Worm (Caenorhabditis elegans) whole organism, young adult: ENCODE results near the gene F58A4.2.

ENCODE experiments used
- B0035.1 ChIP-seq: sonication (generic microtip); optimal IDR thresholded peaks from 2 replicates; lab custom pipeline; 2016; ENCODE audit warnings: missing genetic modification characterization, mild to moderate bottlenecking, missing compliant biosample characterization, missing genotype, missing genetic modification reagents
- C17E4.6 ChIP-seq: fragments of 200-800 bp; sonication (Bioruptor generic); IDR thresholded peaks from 2 replicates; pipeline ENCODE4 v1.3.6; 2022; ENCODE audit warnings: missing genetic modification reagents, missing genetic modification characterization, missing compliant biosample characterization
- F33H1.4 ChIP-seq: fragments of 200-800 bp; sonication (Bioruptor generic); IDR thresholded peaks from 2 replicates; pipeline ENCODE4 v1.3.6; 2022; ENCODE audit warnings: missing genetic modification reagents, missing genetic modification characterization, missing compliant biosample characterization
- F49E8.2 ChIP-seq: sonication (generic microtip); optimal IDR thresholded peaks from 3 replicates; lab custom pipeline; 2017; ENCODE audit warnings: missing genetic modification characterization, mild to moderate bottlenecking, missing compliant biosample characterization, antibody characterized with exemption, moderate library complexity; ENCODE audit not compliant: insufficient read depth
- F57C9.4 ChIP-seq: sonication (generic microtip); optimal IDR thresholded peaks from 2 replicates; lab custom pipeline; 2017; ENCODE audit warnings: mild to moderate bottlenecking, missing genetic modification characterization, missing compliant biosample characterization
- T26A5.8 ChIP-seq: sonication (generic microtip); optimal IDR thresholded peaks from 2 replicates; lab custom pipeline; 2016; ENCODE audit warnings: missing genetic modification characterization, missing compliant biosample characterization
- ZK185.1 ChIP-seq: sonication (generic microtip); optimal IDR thresholded peaks from 2 replicates; lab custom pipeline; 2016; ENCODE audit warnings: mild to moderate bottlenecking, missing genetic modification characterization, missing compliant biosample characterization; ENCODE audit not compliant: poor library complexity, severe bottlenecking
- attf-5 ChIP-seq: fragments of 200-800 bp; sonication (Bioruptor generic); optimal IDR thresholded peaks from 2 replicates; lab custom pipeline; 2018; ENCODE audit warnings: mild to moderate bottlenecking, missing genetic modification characterization, missing compliant biosample characterization
- ceh-79 ChIP-seq: sonication (generic microtip); optimal IDR thresholded peaks from 2 replicates; lab custom pipeline; 2017; ENCODE audit warnings: mild to moderate bottlenecking, missing genetic modification characterization, missing compliant biosample characterization
- die-1 ChIP-seq: sonication (generic microtip); optimal IDR thresholded peaks from 2 replicates; lab custom pipeline; 2016; ENCODE audit warnings: missing genotype, mild to moderate bottlenecking, missing genetic modification characterization, missing compliant biosample characterization
- dox-1 ChIP-seq: fragments of 200-800 bp; sonication (Bioruptor generic); IDR thresholded peaks from 2 replicates; pipeline ENCODE4 v1.3.6; 2022; ENCODE audit warnings: missing genetic modification reagents, missing genetic modification characterization, missing compliant biosample characterization
- dpl-1 ChIP-seq: fragments of 150-350 bp; optimal IDR thresholded peaks from 2 replicates; lab custom pipeline; 2014; ENCODE audit warnings: missing biosample characterization, missing genetic modification reagents, missing genetic modification characterization
- efl-1 ChIP-seq: fragments of 150-350 bp; optimal IDR thresholded peaks from 2 replicates; lab custom pipeline; 2014; ENCODE audit warnings: missing biosample characterization, missing genetic modification reagents, missing genetic modification characterization
- ets-4 ChIP-seq: fragments of 200-800 bp; sonication (Bioruptor generic); optimal IDR thresholded peaks from 2 replicates; lab custom pipeline; 2018; ENCODE audit warnings: mild to moderate bottlenecking, missing genetic modification characterization, missing compliant biosample characterization
- him-1 ChIP-seq: sonication (generic microtip); optimal IDR thresholded peaks from 2 replicates; lab custom pipeline; 2016; ENCODE audit warnings: missing genotype, missing genetic modification reagents, missing genetic modification characterization, missing compliant biosample characterization
- hmg-20 ChIP-seq: fragments of 200-800 bp; sonication (Bioruptor generic); IDR thresholded peaks from 2 replicates; pipeline ENCODE4 v1.3.6; 2022; ENCODE audit warnings: missing genetic modification reagents, missing genetic modification characterization, missing compliant biosample characterization
- let-607 ChIP-seq, 2 experiments: fragments of 200-800 bp in 1 of 2; sonication (Bioruptor generic) in 1 of 2; sonication (generic microtip) in 1 of 2; optimal IDR thresholded peaks; 2 replicates each; lab custom pipeline; 2016 to 2018; ENCODE audit warnings: mild to moderate bottlenecking in 2 of 2, missing compliant biosample characterization in 2 of 2, missing genetic modification characterization in 2 of 2, moderate library complexity in 2 of 2, missing genotype in 1 of 2
- lsl-1 ChIP-seq: fragments of 200-800 bp; sonication (Bioruptor generic); optimal IDR thresholded peaks from 2 replicates; lab custom pipeline; 2018; ENCODE audit warnings: mild to moderate bottlenecking, missing genetic modification characterization, moderate library complexity, missing compliant biosample characterization
- madf-6 ChIP-seq: fragments of 200-800 bp; sonication (Bioruptor generic); IDR thresholded peaks from 2 replicates; pipeline ENCODE4 v1.3.6; 2022; ENCODE audit warnings: missing genetic modification reagents, missing genetic modification characterization, missing compliant biosample characterization
- madf-8 ChIP-seq: fragments of 200-800 bp; sonication (Bioruptor generic); conservative IDR thresholded peaks from 2 replicates; pipeline ENCODE4 v1.3.6; 2022; ENCODE audit warnings: missing genetic modification reagents, missing genetic modification characterization, missing compliant biosample characterization
- mel-28 ChIP-seq: sonication (generic microtip); optimal IDR thresholded peaks from 2 replicates; lab custom pipeline; 2016; ENCODE audit warnings: borderline replicate concordance, mild to moderate bottlenecking, missing genetic modification characterization, missing compliant biosample characterization
- nfya-1 ChIP-seq: sonication (generic microtip); optimal IDR thresholded peaks from 2 replicates; lab custom pipeline; 2017; ENCODE audit warnings: antibody characterized with exemption, missing compliant biosample characterization, missing genetic modification characterization, borderline replicate concordance; ENCODE audit not compliant: insufficient read depth
- nhr-120 ChIP-seq: fragments of 200-800 bp; sonication (Bioruptor generic); IDR thresholded peaks from 2 replicates; pipeline ENCODE4 v1.3.6; 2022; ENCODE audit warnings: missing genetic modification characterization, missing compliant biosample characterization
- nhr-90 ChIP-seq: sonication (generic microtip); optimal IDR thresholded peaks from 2 replicates; lab custom pipeline; 2016; ENCODE audit warnings: missing genotype, mild to moderate bottlenecking, missing genetic modification characterization, missing compliant biosample characterization
- pbrm-1 ChIP-seq: fragments of 200-800 bp; sonication (Bioruptor generic); IDR thresholded peaks from 2 replicates; pipeline ENCODE4 v1.3.6; 2022; ENCODE audit warnings: missing genetic modification reagents, missing genetic modification characterization, missing compliant biosample characterization
- pha-4 ChIP-seq: fragments of 150-350 bp; sonication (generic microtip); optimal IDR thresholded peaks from 2 replicates; lab custom pipeline; 2014; ENCODE audit warnings: missing biosample characterization, missing genetic modification reagents, missing genetic modification characterization
- tbp1 ChIP-seq: fragments of 200-800 bp; sonication (Bioruptor generic); optimal IDR thresholded peaks from 2 replicates; lab custom pipeline; 2018; ENCODE audit warnings: mild to moderate bottlenecking, missing genetic modification characterization, missing compliant biosample characterization
- tbx-9 ChIP-seq: sonication (generic microtip); optimal IDR thresholded peaks from 2 replicates; lab custom pipeline; 2016; ENCODE audit warnings: borderline replicate concordance, missing genetic modification characterization, inconsistent platforms, missing compliant biosample characterization
- xnd-1 ChIP-seq: sonication (generic microtip); optimal IDR thresholded peaks from 2 replicates; lab custom pipeline; 2016; ENCODE audit warnings: missing genotype, missing genetic modification reagents, missing genetic modification characterization, missing compliant biosample characterization
- ztf-18 ChIP-seq: sonication (generic microtip); optimal IDR thresholded peaks from 2 replicates; lab custom pipeline; 2016; ENCODE audit warnings: missing genotype, mild to moderate bottlenecking, missing genetic modification characterization, missing compliant biosample characterization
- ztf-3 ChIP-seq: fragments of 200-800 bp; sonication (Bioruptor generic); optimal IDR thresholded peaks from 2 replicates; lab custom pipeline; 2018; ENCODE audit warnings: mild to moderate bottlenecking, missing genetic modification characterization, missing compliant biosample characterization

F58A4.2 gene

ce11 chrIII:9565973-9566372, 34.6 kb downstream of the F58A4.2 start, which contains the start of gene C48B4.11:
TSS of gene C48B4.11 (minus strand) at chrIII:9566115.
- no peak for TF ChIP-seq B0035.1 (tag; lab: Kevin White, UChicago)
- no peak for TF ChIP-seq nhr-90 (tag; lab: Kevin White, UChicago)
- peak; percentile 87 for TF ChIP-seq F33H1.4 (GFP tag; lab: Robert Waterston, UW)
- TF ChIP-seq efl-1 (GFP tag; lab: Kevin White, UChicago): peak; percentile 12
- TF ChIP-seq F49E8.2 (tag; lab: Kevin White, UChicago): peak; percentile 25
- TF ChIP-seq tbx-9: no peak
- TF ChIP-seq dox-1 (GFP tag; lab: Robert Waterston, UW): 0 out of 2 replicates have a peak, but pooled peaks have one; percentile 20
- TF ChIP-seq madf-6 (GFP tag; lab: Robert Waterston, UW): peak; percentile 82
- TF ChIP-seq ZK185.1 (tag; lab: Kevin White, UChicago): no peak
- peak; percentile 48 for TF ChIP-seq him-1 (tag; lab: Kevin White, UChicago)
- no peak for TF ChIP-seq ets-4 (GFP tag; lab: Kevin White, UChicago)
- peak; percentile 68 for TF ChIP-seq xnd-1 (tag; lab: Kevin White, UChicago)
- TF ChIP-seq C17E4.6: no peak
- TF ChIP-seq lsl-1 (GFP tag; lab: Kevin White, UChicago): peak; percentile 93
- peak; percentile 61 for TF ChIP-seq madf-8

ce11 chrIII:9564410-9564809, 36.1 kb downstream of the F58A4.2 start, which contains the start of gene C48B4.10:
TSS of gene C48B4.10 (minus strand) at chrIII:9564510.
- TF ChIP-seq madf-6 (GFP tag; lab: Robert Waterston, UW): 0 out of 2 replicates have a peak, but pooled peaks have one; percentile 12
- no peak for TF ChIP-seq ztf-18 (tag; lab: Kevin White, UChicago)

- TF ChIP-seq ceh-79 (tag; lab: Kevin White, UChicago) (no peak), attf-5 (GFP tag; lab: Kevin White, UChicago) (no peak), lsl-1 (GFP tag; lab: Kevin White, UChicago) (no peak), mel-28 (tag; lab: Kevin White, UChicago) (no peak), nhr-120 (GFP tag; lab: Robert Waterston, UW) (no peak)
Measured at ce11 chrIII:9563235-9563634, 37.3 kb downstream of the F58A4.2 start, which contains the start of gene C48B4.9. TSS of gene C48B4.9 (minus strand) at chrIII:9563335.

ce11 chrIII:9561158-9561557, 39.4 kb downstream of the F58A4.2 start, which contains the start of gene C48B4.8:
TSS of gene C48B4.8 (minus strand) at chrIII:9561258.
- TF ChIP-seq T26A5.8 (tag; lab: Kevin White, UChicago) (no peak), let-607 (tag; optimal IDR thresholded peaks at IDR 0.05; lab: Kevin White, UChicago) (no peak), pha-4 (tag; lab: Kevin White, UChicago) (no peak), ztf-3 (GFP tag; lab: Kevin White, UChicago) (no peak), F57C9.4 (tag; lab: Kevin White, UChicago) (no peak), tbp1 (no peak), nfya-1 (tag; lab: Kevin White, UChicago) (no peak), pbrm-1 (GFP tag; lab: Robert Waterston, UW) (no peak), hmg-20 (GFP tag; lab: Robert Waterston, UW) (no peak), dpl-1 (no peak), die-1 (tag; lab: Kevin White, UChicago) (no peak), ztf-18 (tag; lab: Kevin White, UChicago) (no peak)
